Worm (Caenorhabditis elegans): Measurements from ENCODE around the gene F40G12.7.

Gene F40G12.7

DNA sequence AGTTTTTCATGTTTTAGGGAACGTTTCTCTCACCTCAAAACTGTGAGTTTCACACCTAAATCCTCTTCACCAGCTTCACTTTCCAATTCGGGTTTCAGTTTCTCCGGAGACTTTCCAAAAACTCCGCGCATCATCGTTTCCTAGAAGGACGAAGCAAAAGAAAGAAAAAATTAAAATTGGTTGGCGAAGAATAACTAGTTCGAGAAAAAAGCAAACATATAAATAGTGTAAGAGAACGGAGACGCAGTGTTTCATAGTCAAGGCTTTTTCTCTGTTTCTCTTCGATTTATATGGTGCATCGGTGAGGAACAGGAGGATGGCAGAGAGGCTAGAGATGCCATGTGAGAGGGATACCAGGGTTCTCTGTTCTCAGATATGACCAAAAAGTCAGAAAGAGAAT, 48.4 kb downstream of the F40G12.7 start, which contains the start of gene F47B8.3 (continued):
- TF ChIP-seq nhr-71 (tag; optimal IDR thresholded peaks at IDR 0.05) (peak; percentile 62), grh-1 (GFP tag; IDR thresholded peaks at IDR 0.05) (no peak), blmp-1 (tag; optimal IDR thresholded peaks at IDR 0.05) (peak; percentile 50), rnt-1 (tag; optimal IDR thresholded peaks at IDR 0.05) (peak; percentile 47), dpl-1 (GFP tag; optimal IDR thresholded peaks at IDR 0.05) (peak; percentile 20 to 43 (median 23)), ceh-82 (tag; optimal IDR thresholded peaks at IDR 0.05) (peak in 2 of 3 experiments; percentile 17 to 19), fos-1 (tag; optimal IDR thresholded peaks at IDR 0.05) (peak; percentile 22), nhr-20 (tag; optimal IDR thresholded peaks at IDR 0.05) (peak; percentile 53), egl-27 (tag; optimal IDR thresholded peaks at IDR 0.05) (no peak), nhr-237 (tag; optimal IDR thresholded peaks at IDR 0.05) (no peak), ztf-11 (tag; optimal IDR thresholded peaks at IDR 0.05) (no peak), efl-3 (GFP tag; optimal IDR thresholded peaks at IDR 0.05) (no peak), lin-35 (GFP tag; optimal IDR thresholded peaks at IDR 0.05) (peak; percentile 52 to 57)

- peak; percentile 83 for TF ChIP-seq ceh-8 (GFP tag; optimal IDR thresholded peaks at IDR 0.05)
- TF ChIP-seq irx-1 (tag; optimal IDR thresholded peaks at IDR 0.05), result no peak
These were observed 50.4 kb downstream of the F40G12.7 start, which contains the start of the genes F47B8.4 and F47B8.18 for ce11 chrV:14324502-14325467. F47B8.4 (minus strand) TSS chrV:14324673. F47B8.18 (minus strand) TSS chrV:14325464.

Measured in whole organism, L1 larva.